Fruit fly (Drosophila melanogaster) whole organism, embryonic: ENCODE results near the gene lok.

ENCODE experiments used
- Atf6 ChIP-seq: fragments of 200-800 bp; sonication (Bioruptor generic); IDR thresholded peaks from 2 replicates; pipeline ENCODE4 v1.3.6; 2022; ENCODE audit warnings: missing biosample characterization, missing genetic modification characterization
- CG11504 ChIP-seq: fragments of 200-800 bp; sonication (Bioruptor generic); optimal IDR thresholded peaks from 3 replicates; lab custom pipeline; 2019; ENCODE audit warnings: missing biosample characterization, mild to moderate bottlenecking, missing genetic modification characterization, moderate library complexity
- CG17568 ChIP-seq: fragments of 200-800 bp; sonication (Bioruptor generic); optimal IDR thresholded peaks from 2 replicates; lab custom pipeline; 2018; ENCODE audit warnings: missing biosample characterization, mild to moderate bottlenecking, missing genetic modification characterization, moderate library complexity
- CG30431 ChIP-seq: fragments of 200-800 bp; sonication (Bioruptor generic); optimal IDR thresholded peaks from 2 replicates; lab custom pipeline; 2017; ENCODE audit warnings: missing biosample characterization, missing genetic modification characterization
- CG32532 ChIP-seq: fragments of 200-800 bp; sonication (Bioruptor generic); IDR thresholded peaks from 2 replicates; pipeline ENCODE4 v1.3.6; 2022; ENCODE audit warnings: missing biosample characterization, missing genetic modification characterization
- CG32772 ChIP-seq: fragments of 200-800 bp; sonication (Bioruptor generic); IDR thresholded peaks from 2 replicates; pipeline ENCODE4 v1.3.6; 2022; ENCODE audit warnings: missing biosample characterization, missing genetic modification characterization
- CG6254 ChIP-seq: fragments of 200-800 bp; sonication (Bioruptor generic); optimal IDR thresholded peaks from 3 replicates; lab custom pipeline; 2017; ENCODE audit warnings: mild to moderate bottlenecking, missing biosample characterization, missing genetic modification reagents, missing genetic modification characterization
- CG6689 ChIP-seq: fragments of 200-800 bp; sonication (Bioruptor generic); IDR thresholded peaks from 2 replicates; pipeline ENCODE4 v1.3.6; 2022; ENCODE audit warnings: missing biosample characterization, missing genetic modification characterization
- CkIIα-i1 ChIP-seq: fragments of 200-800 bp; sonication (Bioruptor generic); IDR thresholded peaks from 2 replicates; pipeline ENCODE4 v1.3.6; 2022; ENCODE audit warnings: missing biosample characterization, missing genetic modification characterization
- Spps ChIP-seq: fragments of 200-800 bp; sonication (Bioruptor generic); optimal IDR thresholded peaks from 2 replicates; lab custom pipeline; 2018; ENCODE audit warnings: missing biosample characterization, mild to moderate bottlenecking, missing genetic modification characterization
- Usf ChIP-seq: fragments of 200-800 bp; sonication (Bioruptor generic); optimal IDR thresholded peaks from 2 replicates; lab custom pipeline; 2017; ENCODE audit warnings: missing genotype, missing biosample characterization, missing genetic modification characterization
- bsh ChIP-seq, 2 experiments: fragments of 200-800 bp; sonication (Bioruptor generic); optimal IDR thresholded peaks; 2 replicates each; lab custom pipeline; 2017 to 2018; ENCODE audit warnings: mild to moderate bottlenecking in 2 of 2, missing biosample characterization in 2 of 2, missing genetic modification characterization in 2 of 2, moderate library complexity in 1 of 2
- jigr1 ChIP-seq: fragments of 200-800 bp; sonication (Bioruptor generic); IDR thresholded peaks from 3 replicates; pipeline ENCODE4 v1.3.6; 2022; ENCODE audit warnings: missing biosample characterization, missing genetic modification characterization
- tin ChIP-seq: fragments of 200-800 bp; sonication (Bioruptor generic); optimal IDR thresholded peaks from 3 replicates; lab custom pipeline; 2016; ENCODE audit warnings: missing biosample characterization, missing genetic modification characterization
- zfh1 ChIP-seq: fragments of 200-800 bp; sonication (Bioruptor generic); IDR thresholded peaks from 3 replicates; pipeline ENCODE4 v1.3.6; 2022; ENCODE audit warnings: missing biosample characterization, missing genetic modification characterization

Gene lok

DNA sequence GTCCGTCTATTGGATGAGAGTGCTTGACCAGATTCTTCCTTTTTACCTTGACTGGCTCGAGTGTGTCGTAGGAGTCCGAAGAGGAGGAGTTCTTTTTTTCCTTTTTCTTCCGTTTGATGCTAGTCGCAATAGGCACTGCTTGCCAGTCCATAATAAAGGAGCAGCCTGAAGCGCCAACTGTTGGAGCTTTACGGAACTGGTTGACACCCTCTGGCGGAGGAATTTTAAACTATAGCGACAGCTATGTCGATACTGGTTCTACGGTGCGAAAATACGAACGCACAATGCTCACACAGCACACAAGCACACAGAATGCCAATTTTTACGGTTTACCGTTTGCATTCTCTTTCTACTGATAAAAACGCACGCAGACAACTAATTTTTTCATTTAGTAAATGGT is 45.4 kb downstream of the lok start (continued):
- TF ChIP-seq jigr1 (no peak), Spps (tag; lab: Kevin White, UChicago) (no peak), CG32772 (no peak), CG6254 (GFP tag; lab: Kevin White, UChicago) (no peak), CG30431 (GFP tag; lab: Kevin White, UChicago) (no peak), CG17568 (no peak), CG32532 (GFP tag; lab: Robert Waterston, UW) (peak; percentile 50; the same call in 1 of the 2 replicates), bsh (GFP tag; optimal IDR thresholded peaks at IDR 0.05; lab: Kevin White, UChicago) (no peak), zfh1 (GFP tag; lab: Robert Waterston, UW) (no peak), Usf (no peak), Atf6 (no peak), CG6689 (GFP tag; lab: Robert Waterston, UW) (no peak), CG11504 (tag; lab: Kevin White, UChicago) (no peak), CkIIα-i1 (GFP tag; lab: Robert Waterston, UW) (no peak), tin (GFP tag; lab: Kevin White, UChicago) (no peak)
- TF ChIP-seq, all 482 proteins: peak for 17
